Worm (Caenorhabditis elegans) whole organism, early embryonic: ENCODE results near the gene F56B6.6.

Experiments used
- B0310.2 ChIP-seq: sonication (generic microtip); optimal IDR thresholded peaks from 2 replicates; lab custom pipeline; 2016; ENCODE audit warnings: mild to moderate bottlenecking, missing genetic modification characterization, missing compliant biosample characterization
- F13C5.2 ChIP-seq: sonication (generic microtip); optimal IDR thresholded peaks from 2 replicates; lab custom pipeline; 2017; ENCODE audit warnings: mild to moderate bottlenecking, missing genetic modification characterization, inconsistent platforms, missing compliant biosample characterization
- aly-1 ChIP-seq: sonication (generic microtip); optimal IDR thresholded peaks from 2 replicates; lab custom pipeline; 2016; ENCODE audit warnings: missing genetic modification characterization, missing compliant biosample characterization
- ama-1 ChIP-seq: fragments of 150-350 bp; optimal IDR thresholded peaks from 2 replicates; lab custom pipeline; 2014
- ceh-13 ChIP-seq: fragments of 200-800 bp; sonication (Bioruptor generic); optimal IDR thresholded peaks from 2 replicates; lab custom pipeline; 2018; ENCODE audit warnings: mild to moderate bottlenecking, missing genetic modification characterization, missing compliant biosample characterization
- hmbx-1 ChIP-seq: sonication (generic microtip); optimal IDR thresholded peaks from 2 replicates; lab custom pipeline; 2016; ENCODE audit warnings: mild to moderate bottlenecking, missing genetic modification characterization, missing compliant biosample characterization
- hmg-4 ChIP-seq: fragments of 200-800 bp; sonication (Bioruptor generic); optimal IDR thresholded peaks from 2 replicates; lab custom pipeline; 2018; ENCODE audit warnings: mild to moderate bottlenecking, missing genetic modification characterization, missing compliant biosample characterization
- hnd-1 ChIP-seq: sonication (generic microtip); optimal IDR thresholded peaks from 2 replicates; lab custom pipeline; 2016; ENCODE audit warnings: missing genetic modification characterization, missing compliant biosample characterization
- pes-1 ChIP-seq: fragments of 200-800 bp; sonication (Bioruptor generic); IDR thresholded peaks from 2 replicates; pipeline ENCODE4 v1.3.6; 2022; ENCODE audit warnings: missing genetic modification reagents, missing genetic modification characterization, missing compliant biosample characterization
- tra-4 ChIP-seq: sonication (generic microtip); optimal IDR thresholded peaks from 2 replicates; lab custom pipeline; 2017; ENCODE audit warnings: missing genetic modification characterization, missing compliant biosample characterization

DNA sequence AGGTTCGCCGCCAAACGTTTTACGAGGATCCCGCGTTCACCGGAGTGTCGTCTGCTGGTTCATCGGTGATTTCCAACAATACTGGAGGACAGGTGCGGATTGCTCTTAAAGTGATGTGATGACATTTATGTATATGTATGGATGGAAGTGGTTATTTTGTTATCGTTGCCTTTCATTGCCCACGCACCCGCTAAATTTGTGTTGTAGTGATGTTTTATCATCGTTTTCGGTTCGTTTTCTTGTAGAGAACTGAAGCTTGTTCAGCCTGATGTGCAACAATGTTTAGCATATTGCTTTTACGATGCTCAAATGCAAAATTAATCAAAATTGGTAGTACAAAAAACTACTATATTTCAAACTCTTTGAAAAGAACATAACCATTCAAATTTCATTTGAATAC is 15.0 kb upstream of the F56B6.6 start:
- TF ChIP-seq hnd-1, result no peak
- TF ChIP-seq ceh-13, result no peak
- TF ChIP-seq aly-1 (tag; lab: Kevin White, UChicago), result no peak
- TF ChIP-seq F13C5.2 (tag; lab: Kevin White, UChicago), result no peak
- no peak for TF ChIP-seq pes-1 (GFP tag; lab: Robert Waterston, UW)
- TF ChIP-seq B0310.2, result no peak
- TF ChIP-seq ama-1 (lab: Kevin White, UChicago), result no peak
- no peak for TF ChIP-seq tra-4 (tag; lab: Kevin White, UChicago)
- no peak for TF ChIP-seq hmbx-1 (tag; lab: Kevin White, UChicago)
- TF ChIP-seq hmg-4 (GFP tag; lab: Kevin White, UChicago), result no peak
